Fruit fly (Drosophila melanogaster) whole organism, embryonic: Measurements from ENCODE around the gene CG11449.
A peak's percentile ranks its signal among the peaks of the same experiment; 100 is the strongest.

ENCODE experiments used
- CG12659 ChIP-seq: fragments of 200-800 bp; sonication (Bioruptor generic); optimal IDR thresholded peaks from 3 replicates; lab custom pipeline; 2017; ENCODE audit warnings: mild to moderate bottlenecking, missing biosample characterization, missing genetic modification reagents, missing genetic modification characterization
- CG18599 ChIP-seq: fragments of 200-800 bp; sonication (Bioruptor generic); optimal IDR thresholded peaks from 3 replicates; lab custom pipeline; 2017; ENCODE audit warnings: missing biosample characterization, missing genetic modification characterization, mild to moderate bottlenecking, moderate library complexity, missing genetic modification reagents
- CG6175 ChIP-seq: fragments of 200-800 bp; sonication (Bioruptor generic); IDR thresholded peaks from 3 replicates; pipeline ENCODE4 v1.3.6; 2022; ENCODE audit warnings: missing biosample characterization, missing genetic modification characterization
- HLH3B ChIP-seq: fragments of 200-800 bp; sonication (Bioruptor generic); IDR thresholded peaks from 2 replicates; pipeline ENCODE4 v1.3.6; 2022; ENCODE audit warnings: missing biosample characterization, missing genetic modification characterization
- Rx ChIP-seq: fragments of 200-800 bp; sonication (Bioruptor generic); IDR thresholded peaks from 2 replicates; pipeline ENCODE4 v1.3.6; 2022; ENCODE audit warnings: missing biosample characterization, missing genetic modification characterization
- ase ChIP-seq: fragments of 200-800 bp; sonication (Bioruptor generic); IDR thresholded peaks from 3 replicates; pipeline ENCODE4 v1.3.6; 2022; ENCODE audit warnings: missing biosample characterization, missing genetic modification characterization
- cad ChIP-seq: fragments of >200 bp; optimal IDR thresholded peaks from 2 replicates; lab custom pipeline; 2017; ENCODE audit warnings: missing biosample characterization, missing genetic modification characterization
- gem ChIP-seq: fragments of 200-800 bp; sonication (Bioruptor generic); optimal IDR thresholded peaks from 2 replicates; lab custom pipeline; 2019; ENCODE audit warnings: missing biosample characterization, mild to moderate bottlenecking, missing genetic modification characterization, moderate library complexity
- hkb ChIP-seq, 2 experiments: fragments of 200-800 bp in 1 of 2; fragments of >200 bp in 1 of 2; sonication (Bioruptor generic) in 1 of 2; IDR thresholded peaks in 1 of 2; optimal IDR thresholded peaks in 1 of 2; 2 replicates each; pipeline versions ENCODE4 v1.3.6 to Lab custom; 2017 to 2022; ENCODE audit warnings: missing biosample characterization in 1 of 2, missing genetic modification characterization in 1 of 2
- sens ChIP-seq: fragments of 200-800 bp; sonication (Bioruptor generic); peaks from one replicate; lab custom pipeline; 2016; ENCODE audit warnings: missing biosample characterization, missing genetic modification characterization

DNA sequence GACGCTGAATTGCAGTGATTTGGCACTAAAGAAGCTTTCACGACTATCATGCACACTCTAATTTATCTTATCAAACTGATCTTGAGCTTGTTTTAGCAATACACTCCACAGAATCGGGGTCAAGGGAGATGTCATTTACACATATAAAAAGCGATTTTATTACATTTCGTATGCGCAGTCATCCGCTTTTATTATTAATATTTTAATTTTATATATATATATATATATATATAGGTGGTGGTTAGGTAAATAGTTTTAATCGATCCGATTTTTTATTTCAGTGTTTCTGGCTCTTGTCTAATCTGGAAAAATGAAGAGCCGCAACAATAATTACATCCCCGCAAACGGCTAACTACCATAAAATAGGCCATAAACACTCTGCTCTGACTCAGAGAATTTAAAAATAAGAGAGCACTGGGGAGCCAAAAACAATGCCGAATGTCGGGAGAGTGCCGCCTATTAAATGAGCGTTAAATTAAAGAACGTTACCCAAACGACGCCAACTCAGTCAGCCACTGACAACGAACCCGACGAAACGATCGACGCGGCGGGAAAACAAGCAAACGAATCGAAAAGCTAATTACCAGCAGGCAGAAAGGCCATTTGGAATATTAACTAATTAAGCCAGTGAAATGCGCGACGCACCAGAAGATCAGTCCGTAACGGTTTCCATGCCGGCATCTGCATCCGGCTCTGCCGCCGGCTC is 17.6 kb downstream of the CG11449 start:
- TF ChIP-seq CG6175 (GFP tag; lab: Robert Waterston, UW) (no peak), CG12659 (GFP tag; lab: Kevin White, UChicago) (peak; percentile 58), ase (GFP tag; lab: Robert Waterston, UW) (no peak), CG18599 (GFP tag; lab: Kevin White, UChicago) (peak; percentile 82), sens (GFP tag; lab: Kevin White, UChicago) (no peak), Rx (GFP tag; lab: Robert Waterston, UW) (no peak), gem (tag; lab: Kevin White, UChicago) (peak; percentile 82), cad (GFP tag; lab: Kevin White, UChicago) (no peak), hkb (optimal IDR thresholded peaks at IDR 0.05; lab: Kevin White, UChicago) (no peak), hkb (GFP tag; IDR thresholded peaks at IDR 0.05; lab: Robert Waterston, UW) (peak; percentile 54), HLH3B (GFP tag; lab: Robert Waterston, UW) (peak; percentile 50; the same call in 1 of the 2 replicates)
